Fruit fly (Drosophila melanogaster) whole organism, embryonic: Measurements from ENCODE around the gene CG42718.

ENCODE experiments used
- B-H2 ChIP-seq: fragments of 200-800 bp; sonication (Bioruptor generic); optimal IDR thresholded peaks from 2 replicates; lab custom pipeline; 2018; ENCODE audit warnings: missing biosample characterization, mild to moderate bottlenecking, missing genetic modification characterization
- CG11247 ChIP-seq: fragments of 200-800 bp; sonication (Bioruptor generic); IDR thresholded peaks from 2 replicates; pipeline ENCODE4 v1.3.6; 2022; ENCODE audit warnings: missing biosample characterization, missing genetic modification characterization
- CG12391 ChIP-seq: fragments of 200-800 bp; sonication (Bioruptor generic); optimal IDR thresholded peaks from 3 replicates; lab custom pipeline; 2018; ENCODE audit warnings: missing biosample characterization, mild to moderate bottlenecking, missing genetic modification characterization, moderate library complexity
- CG14441 ChIP-seq: fragments of 200-800 bp; sonication (Bioruptor generic); IDR thresholded peaks from 2 replicates; pipeline ENCODE4 v1.3.6; 2022; ENCODE audit warnings: missing biosample characterization, missing genetic modification characterization
- CG16813 ChIP-seq: fragments of 200-800 bp; sonication (Bioruptor generic); IDR thresholded peaks from 3 replicates; pipeline ENCODE4 v1.3.6; 2022; ENCODE audit warnings: missing biosample characterization, missing genetic modification characterization; ENCODE audit not compliant: partially characterized antibody
- CG17328 ChIP-seq: fragments of 200-800 bp; sonication (Bioruptor generic); IDR thresholded peaks from 2 replicates; pipeline ENCODE4 v1.3.6; 2022; ENCODE audit warnings: missing biosample characterization, missing genetic modification characterization
- CG18619 ChIP-seq: fragments of 200-800 bp; sonication (Bioruptor generic); optimal IDR thresholded peaks from 3 replicates; lab custom pipeline; 2017; ENCODE audit warnings: missing biosample characterization, mild to moderate bottlenecking, missing genetic modification characterization
- CG2116 ChIP-seq: fragments of 200-800 bp; sonication (Bioruptor generic); optimal IDR thresholded peaks from 3 replicates; lab custom pipeline; 2018; ENCODE audit warnings: missing biosample characterization, mild to moderate bottlenecking, missing genetic modification characterization
- CG2199 ChIP-seq: fragments of 200-800 bp; sonication (Bioruptor generic); IDR thresholded peaks from 3 replicates; pipeline ENCODE4 v1.3.6; 2022; ENCODE audit warnings: missing biosample characterization, missing genetic modification characterization
- CG2202 ChIP-seq: fragments of 200-800 bp; sonication (Bioruptor generic); optimal IDR thresholded peaks from 2 replicates; lab custom pipeline; 2018; ENCODE audit warnings: missing biosample characterization, mild to moderate bottlenecking, missing genetic modification characterization
- CG2875 ChIP-seq: fragments of 200-800 bp; sonication (Bioruptor generic); optimal IDR thresholded peaks from 2 replicates; lab custom pipeline; 2017; ENCODE audit warnings: missing biosample characterization, mild to moderate bottlenecking, missing genetic modification characterization, missing genetic modification reagents
- CG31441 ChIP-seq: fragments of 200-800 bp; sonication (Bioruptor generic); IDR thresholded peaks from 2 replicates; pipeline ENCODE4 v1.3.6; 2022; ENCODE audit warnings: missing biosample characterization, missing genetic modification characterization
- CG32532 ChIP-seq: fragments of 200-800 bp; sonication (Bioruptor generic); IDR thresholded peaks from 2 replicates; pipeline ENCODE4 v1.3.6; 2022; ENCODE audit warnings: missing biosample characterization, missing genetic modification characterization
- CG4424 ChIP-seq: fragments of 200-800 bp; sonication (Bioruptor generic); optimal IDR thresholded peaks from 3 replicates; lab custom pipeline; 2016; ENCODE audit warnings: missing biosample characterization, missing genetic modification characterization
- CG7372 ChIP-seq: fragments of 200-800 bp; sonication (Bioruptor generic); IDR thresholded peaks from 2 replicates; pipeline ENCODE4 v1.3.6; 2022; ENCODE audit warnings: missing biosample characterization, missing genetic modification characterization
- CG7556 ChIP-seq: fragments of 200-800 bp; sonication (Bioruptor generic); optimal IDR thresholded peaks from 2 replicates; lab custom pipeline; 2017; ENCODE audit warnings: missing biosample characterization, mild to moderate bottlenecking, missing genetic modification characterization
- CG7839 ChIP-seq: fragments of 200-800 bp; sonication (Bioruptor generic); optimal IDR thresholded peaks from 3 replicates; lab custom pipeline; 2018; ENCODE audit warnings: missing biosample characterization, mild to moderate bottlenecking, missing genetic modification characterization, moderate library complexity
- Doc3 ChIP-seq: fragments of 200-800 bp; sonication (Bioruptor generic); IDR thresholded peaks from 3 replicates; pipeline ENCODE4 v1.3.6; 2022; ENCODE audit warnings: missing biosample characterization, missing genetic modification characterization; ENCODE audit not compliant: partially characterized antibody
- Drgx ChIP-seq: fragments of 200-800 bp; sonication (Bioruptor generic); IDR thresholded peaks from 2 replicates; pipeline ENCODE4 v1.3.6; 2022; ENCODE audit warnings: missing biosample characterization, missing genetic modification characterization
- Hsf ChIP-seq: fragments of 200-800 bp; sonication (Bioruptor generic); optimal IDR thresholded peaks from 3 replicates; lab custom pipeline; 2016; ENCODE audit warnings: missing biosample characterization, missing genetic modification characterization
- Kr ChIP-seq: fragments of 200-800 bp; sonication (Bioruptor generic); optimal IDR thresholded peaks from 2 replicates; lab custom pipeline; 2017; ENCODE audit warnings: missing biosample characterization, mild to moderate bottlenecking, missing genetic modification characterization
- MTF-1 ChIP-seq: fragments of 200-800 bp; sonication (Bioruptor generic); optimal IDR thresholded peaks from 2 replicates; lab custom pipeline; 2018; ENCODE audit warnings: missing biosample characterization, mild to moderate bottlenecking, missing genetic modification characterization, borderline replicate concordance
- Meics ChIP-seq: fragments of 200-800 bp; sonication (Bioruptor generic); optimal IDR thresholded peaks from 2 replicates; lab custom pipeline; 2017; ENCODE audit warnings: missing biosample characterization, mild to moderate bottlenecking, missing genetic modification characterization
- NK7.1 ChIP-seq: fragments of 200-800 bp; sonication (Bioruptor generic); optimal IDR thresholded peaks from 3 replicates; lab custom pipeline; 2016; ENCODE audit warnings: missing biosample characterization, missing genetic modification characterization
- PHDP ChIP-seq: fragments of 200-800 bp; sonication (Bioruptor generic); optimal IDR thresholded peaks from 3 replicates; lab custom pipeline; 2018; ENCODE audit warnings: missing biosample characterization, mild to moderate bottlenecking, missing genetic modification characterization, moderate library complexity
- Sox100B ChIP-seq: fragments of 200-800 bp; sonication (Bioruptor generic); optimal IDR thresholded peaks from 3 replicates; lab custom pipeline; 2018; ENCODE audit warnings: missing biosample characterization, mild to moderate bottlenecking, missing genetic modification characterization
- Usf ChIP-seq: fragments of 200-800 bp; sonication (Bioruptor generic); optimal IDR thresholded peaks from 2 replicates; lab custom pipeline; 2017; ENCODE audit warnings: missing genotype, missing biosample characterization, missing genetic modification characterization
- ash1 ChIP-seq: fragments of 200-800 bp; sonication (Bioruptor generic); optimal IDR thresholded peaks from 2 replicates; lab custom pipeline; 2018; ENCODE audit warnings: missing biosample characterization, mild to moderate bottlenecking, missing genetic modification characterization
- btn ChIP-seq: fragments of 200-800 bp; sonication (Bioruptor generic); optimal IDR thresholded peaks from 2 replicates; lab custom pipeline; 2016; ENCODE audit warnings: missing biosample characterization, missing genetic modification characterization
- crc ChIP-seq: fragments of 200-800 bp; sonication (Bioruptor generic); optimal IDR thresholded peaks from 2 replicates; lab custom pipeline; 2016; ENCODE audit warnings: missing biosample characterization, missing genetic modification characterization
- dati ChIP-seq: fragments of 200-800 bp; sonication (Bioruptor generic); IDR thresholded peaks from 2 replicates; pipeline ENCODE4 v1.3.6; 2022; ENCODE audit warnings: missing biosample characterization, missing genetic modification characterization
- dmrt99B ChIP-seq: fragments of 200-800 bp; sonication (Bioruptor generic); optimal IDR thresholded peaks from 2 replicates; lab custom pipeline; 2018; ENCODE audit warnings: missing biosample characterization, mild to moderate bottlenecking, missing genetic modification characterization, moderate library complexity
- dysf ChIP-seq: fragments of 200-800 bp; sonication (Bioruptor generic); IDR thresholded peaks from 3 replicates; pipeline ENCODE4 v1.3.6; 2022; ENCODE audit warnings: missing biosample characterization, missing genetic modification characterization
- eve ChIP-seq, 2 experiments: fragments of >200 bp; optimal IDR thresholded peaks; 2 replicates each; lab custom pipeline; 2017; ENCODE audit warnings: missing biosample characterization in 2 of 2, missing genetic modification characterization in 2 of 2
- eyg ChIP-seq: fragments of 200-800 bp; sonication (Bioruptor generic); optimal IDR thresholded peaks from 3 replicates; lab custom pipeline; 2016; ENCODE audit warnings: missing biosample characterization, missing genetic modification characterization
- fd96Cb ChIP-seq: fragments of 200-800 bp; sonication (Bioruptor generic); optimal IDR thresholded peaks from 2 replicates; lab custom pipeline; 2018; ENCODE audit warnings: missing biosample characterization, mild to moderate bottlenecking, missing genetic modification characterization, moderate library complexity
- gro ChIP-seq: fragments of 200-800 bp; sonication (Bioruptor generic); optimal IDR thresholded peaks from 2 replicates; lab custom pipeline; 2016; ENCODE audit warnings: missing biosample characterization, missing genetic modification characterization
- gsb-n ChIP-seq: fragments of 200-800 bp; sonication (Bioruptor generic); optimal IDR thresholded peaks from 3 replicates; lab custom pipeline; 2018; ENCODE audit warnings: missing biosample characterization, mild to moderate bottlenecking, missing genetic modification characterization
- kay ChIP-seq: fragments of 200-800 bp; sonication (Bioruptor generic); optimal IDR thresholded peaks from 2 replicates; lab custom pipeline; 2016; ENCODE audit warnings: missing biosample characterization, missing genetic modification characterization
- kni ChIP-seq: fragments of 200-800 bp; sonication (Bioruptor generic); optimal IDR thresholded peaks from 3 replicates; lab custom pipeline; 2017; ENCODE audit warnings: mild to moderate bottlenecking, missing biosample characterization, missing genetic modification reagents, missing genetic modification characterization
- lola ChIP-seq, 3 experiments: fragments of >200 bp in 2 of 3; fragments of 200-800 bp in 1 of 3; sonication (Bioruptor generic) in 1 of 3; optimal IDR thresholded peaks; 2 replicates each; lab custom pipeline; 2017 to 2019; ENCODE audit warnings: missing biosample characterization in 3 of 3, missing genetic modification characterization in 3 of 3, mild to moderate bottlenecking in 1 of 3, moderate library complexity in 1 of 3
- mam ChIP-seq: fragments of 200-800 bp; sonication (Bioruptor generic); optimal IDR thresholded peaks from 3 replicates; lab custom pipeline; 2016; ENCODE audit warnings: missing biosample characterization, missing genetic modification characterization
- nom ChIP-seq: fragments of 200-800 bp; sonication (Bioruptor generic); optimal IDR thresholded peaks from 2 replicates; lab custom pipeline; 2017; ENCODE audit warnings: missing biosample characterization, missing genetic modification characterization, mild to moderate bottlenecking, moderate library complexity, missing genetic modification reagents
- odd ChIP-seq: fragments of 200-800 bp; sonication (Bioruptor generic); optimal IDR thresholded peaks from 2 replicates; lab custom pipeline; 2017; ENCODE audit warnings: missing biosample characterization, mild to moderate bottlenecking, missing genetic modification characterization
- otp ChIP-seq: fragments of 200-800 bp; sonication (Bioruptor generic); IDR thresholded peaks from 3 replicates; pipeline ENCODE4, ENCODE4 v1.3.6; 2022; ENCODE audit warnings: missing biosample characterization, missing genetic modification characterization
- psq ChIP-seq: fragments of 200-800 bp; sonication (Bioruptor generic); optimal IDR thresholded peaks from 2 replicates; lab custom pipeline; 2017; ENCODE audit warnings: missing biosample characterization, missing genetic modification characterization
- run ChIP-seq: fragments of 200-800 bp; sonication (Bioruptor generic); optimal IDR thresholded peaks from 3 replicates; lab custom pipeline; 2018; ENCODE audit warnings: missing biosample characterization, mild to moderate bottlenecking, missing genetic modification characterization
- sisA ChIP-seq: fragments of 200-800 bp; sonication (Bioruptor generic); IDR thresholded peaks from 2 replicates; pipeline ENCODE4 v1.3.6; 2022; ENCODE audit warnings: missing biosample characterization, missing genetic modification characterization
- tin ChIP-seq: fragments of 200-800 bp; sonication (Bioruptor generic); optimal IDR thresholded peaks from 3 replicates; lab custom pipeline; 2016; ENCODE audit warnings: missing biosample characterization, missing genetic modification characterization
- tna ChIP-seq: fragments of 200-800 bp; sonication (Bioruptor generic); IDR thresholded peaks from 2 replicates; pipeline ENCODE4 v1.3.6; 2022; ENCODE audit warnings: missing biosample characterization, missing genetic modification characterization; ENCODE audit not compliant: partially characterized antibody
- toy ChIP-seq: fragments of 200-800 bp; sonication (Bioruptor generic); IDR thresholded peaks from 2 replicates; pipeline ENCODE4 v1.3.6; 2022; ENCODE audit warnings: missing biosample characterization, missing genetic modification characterization
- trem ChIP-seq: fragments of 200-800 bp; optimal IDR thresholded peaks from 3 replicates; lab custom pipeline; 2019; ENCODE audit warnings: missing biosample characterization, mild to moderate bottlenecking, missing genetic modification characterization, moderate library complexity

CG42718 gene

DNA sequence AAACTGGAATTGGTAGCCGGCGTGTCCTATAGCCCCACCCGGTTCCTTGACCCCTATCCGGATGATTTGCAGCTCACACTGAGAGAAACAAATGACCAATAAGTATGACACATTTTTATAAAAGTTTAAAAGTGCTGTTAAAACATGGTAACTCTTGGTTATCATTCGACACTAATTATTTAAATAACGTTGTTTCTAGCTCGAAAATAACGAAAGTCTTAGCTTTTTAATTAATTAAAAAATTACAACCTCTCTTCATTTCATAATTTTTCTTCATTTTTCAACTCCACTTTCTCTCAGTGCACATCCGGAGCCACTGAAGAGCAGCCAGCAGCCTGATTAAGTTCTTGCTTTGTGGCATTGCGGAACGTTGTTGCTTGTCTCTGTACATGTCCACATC, 43.1 kb upstream of the CG42718 start:
- TF ChIP-seq crc (no peak), PHDP (tag; lab: Kevin White, UChicago) (no peak), NK7.1 (GFP tag; lab: Kevin White, UChicago) (no peak), CG31441 (GFP tag; lab: Robert Waterston, UW) (no peak), fd96Cb (tag; lab: Kevin White, UChicago) (peak; percentile 13), Usf (GFP tag; lab: Kevin White, UChicago) (no peak), psq (GFP tag; lab: Kevin White, UChicago) (no peak), B-H2 (GFP tag; lab: Kevin White, UChicago) (no peak), dmrt99B (tag; lab: Kevin White, UChicago) (no peak), CG12391 (tag; lab: Kevin White, UChicago) (peak; percentile 1), CG11247 (GFP tag; lab: Robert Waterston, UW) (no peak), gsb-n (tag; lab: Kevin White, UChicago) (no peak), dysf (GFP tag; lab: Robert Waterston, UW) (no peak), nom (GFP tag; lab: Kevin White, UChicago) (peak; percentile 89), ash1 (GFP tag; lab: Kevin White, UChicago) (no peak), mam (no peak), CG4424 (GFP tag; lab: Kevin White, UChicago) (peak; percentile 9), Drgx (GFP tag; lab: Robert Waterston, UW) (peak; percentile 63), kni (GFP tag; lab: Kevin White, UChicago) (no peak), otp (GFP tag; lab: Robert Waterston, UW) (no peak), gro (GFP tag; lab: Kevin White, UChicago) (no peak), dati (GFP tag; lab: Robert Waterston, UW) (no peak), CG7839 (tag; lab: Kevin White, UChicago) (peak; percentile 8), eyg (GFP tag; lab: Kevin White, UChicago) (no peak), CG7372 (GFP tag; lab: Robert Waterston, UW) (no peak), btn (GFP tag; lab: Kevin White, UChicago) (no peak), MTF-1 (GFP tag; lab: Kevin White, UChicago) (no peak), Sox100B (GFP tag; lab: Kevin White, UChicago) (peak; percentile 6), CG14441 (GFP tag; lab: Robert Waterston, UW) (no peak), Hsf (GFP tag; lab: Kevin White, UChicago) (peak; percentile 6), CG2199 (GFP tag; lab: Robert Waterston, UW) (no peak), Doc3 (no peak), toy (GFP tag; lab: Robert Waterston, UW) (no peak), odd (GFP tag; lab: Kevin White, UChicago) (no peak), CG2202 (no peak), tin (GFP tag; lab: Kevin White, UChicago) (no peak), sisA (GFP tag; lab: Robert Waterston, UW) (no peak), CG2116 (no peak), trem (tag; lab: Kevin White, UChicago) (no peak), eve (GFP tag; optimal IDR thresholded peaks at IDR 0.05; lab: Kevin White, UChicago) (no peak), kay (GFP tag; lab: Kevin White, UChicago) (no peak), CG32532 (GFP tag; lab: Robert Waterston, UW) (no peak), Kr (GFP tag; lab: Kevin White, UChicago) (no peak), lola (GFP tag; optimal IDR thresholded peaks at IDR 0.05; lab: Kevin White, UChicago) (no peak), Meics (GFP tag; lab: Kevin White, UChicago) (no peak), CG16813 (GFP tag; lab: Robert Waterston, UW) (no peak), CG18619 (GFP tag; lab: Kevin White, UChicago) (no peak), CG17328 (GFP tag; lab: Robert Waterston, UW) (no peak), tna (GFP tag; lab: Robert Waterston, UW) (no peak), CG2875 (GFP tag; lab: Kevin White, UChicago) (no peak), CG7556 (no peak), run (tag; lab: Kevin White, UChicago) (no peak)
